Fruit fly (Drosophila melanogaster) whole organism, embryonic: ENCODE data around the gene CG3726.
A peak's percentile ranks its signal among the peaks of the same experiment; 100 is the strongest.

Experiments
- Abd-B ChIP-seq: fragments of 200-800 bp; sonication (Bioruptor generic); optimal IDR thresholded peaks from 2 replicates; lab custom pipeline; 2018; ENCODE audit warnings: missing biosample characterization, mild to moderate bottlenecking, missing genetic modification characterization, moderate library complexity
- C15 ChIP-seq: fragments of 200-800 bp; sonication (Bioruptor generic); IDR thresholded peaks from 3 replicates; pipeline ENCODE4 v1.3.6; 2022; ENCODE audit warnings: missing biosample characterization, missing genetic modification characterization
- CG10366 ChIP-seq: fragments of 200-800 bp; sonication (Bioruptor generic); IDR thresholded peaks from 2 replicates; pipeline ENCODE4 v1.3.6; 2022; ENCODE audit warnings: missing biosample characterization, missing genetic modification characterization
- CG11695 ChIP-seq: fragments of 200-800 bp; sonication (Bioruptor generic); IDR thresholded peaks from 3 replicates; pipeline ENCODE4 v1.3.6; 2022; ENCODE audit warnings: missing biosample characterization, missing genetic modification characterization
- CG11696 ChIP-seq: fragments of 200-800 bp; sonication (Bioruptor generic); IDR thresholded peaks from 2 replicates; pipeline ENCODE4 v1.3.6; 2022; ENCODE audit warnings: missing biosample characterization, missing genetic modification characterization
- CG12155 ChIP-seq: fragments of 200-800 bp; sonication (Bioruptor generic); optimal IDR thresholded peaks from 3 replicates; lab custom pipeline; 2016; ENCODE audit warnings: missing biosample characterization, missing genetic modification characterization
- CG12299 ChIP-seq: fragments of 200-800 bp; sonication (Bioruptor generic); optimal IDR thresholded peaks from 2 replicates; lab custom pipeline; 2018; ENCODE audit warnings: missing biosample characterization, mild to moderate bottlenecking, missing genetic modification characterization
- CG12744 ChIP-seq: fragments of 200-800 bp; sonication (Bioruptor generic); optimal IDR thresholded peaks from 2 replicates; lab custom pipeline; 2016; ENCODE audit warnings: missing biosample characterization, missing genetic modification characterization
- CG14667 ChIP-seq: fragments of 200-800 bp; sonication (Bioruptor generic); IDR thresholded peaks from 2 replicates; pipeline ENCODE4 v1.3.6; 2022; ENCODE audit warnings: missing biosample characterization, missing genetic modification characterization
- CG14860 ChIP-seq: fragments of 200-800 bp; sonication (Bioruptor generic); IDR thresholded peaks from 3 replicates; pipeline ENCODE4 v1.3.6; 2022; ENCODE audit warnings: missing biosample characterization, missing genetic modification characterization; ENCODE audit not compliant: partially characterized antibody
- CG15479 ChIP-seq: fragments of 200-800 bp; sonication (Bioruptor generic); optimal IDR thresholded peaks from 3 replicates; lab custom pipeline; 2019; ENCODE audit warnings: missing biosample characterization, mild to moderate bottlenecking, missing genetic modification characterization, moderate library complexity
- CG17361 ChIP-seq: fragments of 200-800 bp; sonication (Bioruptor generic); IDR thresholded peaks from 3 replicates; pipeline ENCODE4 v1.3.6; 2022; ENCODE audit warnings: missing biosample characterization, missing genetic modification characterization
- CG18599 ChIP-seq: fragments of 200-800 bp; sonication (Bioruptor generic); optimal IDR thresholded peaks from 3 replicates; lab custom pipeline; 2017; ENCODE audit warnings: missing biosample characterization, missing genetic modification characterization, mild to moderate bottlenecking, moderate library complexity, missing genetic modification reagents
- CG2120 ChIP-seq: fragments of 200-800 bp; sonication (Bioruptor generic); optimal IDR thresholded peaks from 3 replicates; lab custom pipeline; 2016; ENCODE audit warnings: missing biosample characterization, missing genetic modification characterization
- CG2202 ChIP-seq: fragments of 200-800 bp; sonication (Bioruptor generic); optimal IDR thresholded peaks from 2 replicates; lab custom pipeline; 2018; ENCODE audit warnings: missing biosample characterization, mild to moderate bottlenecking, missing genetic modification characterization
- CG34376 ChIP-seq: fragments of 200-800 bp; sonication (Bioruptor generic); optimal IDR thresholded peaks from 2 replicates; lab custom pipeline; 2018; ENCODE audit warnings: missing biosample characterization, mild to moderate bottlenecking, missing genetic modification characterization
- CG4707 ChIP-seq: fragments of 200-800 bp; sonication (Bioruptor generic); optimal IDR thresholded peaks from 2 replicates; lab custom pipeline; 2018; ENCODE audit warnings: missing biosample characterization, mild to moderate bottlenecking, missing genetic modification characterization, moderate library complexity
- CG6683 ChIP-seq: fragments of 200-800 bp; sonication (Bioruptor generic); optimal IDR thresholded peaks from 2 replicates; lab custom pipeline; 2017; ENCODE audit warnings: missing biosample characterization, mild to moderate bottlenecking, missing genetic modification characterization, missing genetic modification reagents
- CG6813 ChIP-seq: fragments of 200-800 bp; sonication (Bioruptor generic); optimal IDR thresholded peaks from 2 replicates; lab custom pipeline; 2017; ENCODE audit warnings: missing biosample characterization, missing genetic modification characterization, mild to moderate bottlenecking, moderate library complexity, missing genetic modification reagents
- CG8388 ChIP-seq: fragments of 200-800 bp; sonication (Bioruptor generic); optimal IDR thresholded peaks from 2 replicates; lab custom pipeline; 2019; ENCODE audit warnings: missing biosample characterization, mild to moderate bottlenecking, missing genetic modification characterization, moderate library complexity
- CG9609 ChIP-seq: fragments of 200-800 bp; sonication (Bioruptor generic); optimal IDR thresholded peaks from 3 replicates; lab custom pipeline; 2016; ENCODE audit warnings: missing biosample characterization, missing genetic modification characterization
- D19A ChIP-seq: fragments of 200-800 bp; optimal IDR thresholded peaks from 3 replicates; lab custom pipeline; 2019; ENCODE audit warnings: missing biosample characterization, mild to moderate bottlenecking, missing genetic modification characterization, moderate library complexity
- Dbx ChIP-seq: fragments of 200-800 bp; sonication (Bioruptor generic); IDR thresholded peaks from 3 replicates; pipeline ENCODE4 v1.3.6; 2022; ENCODE audit warnings: missing biosample characterization, missing genetic modification characterization
- Doc2 ChIP-seq: fragments of 200-800 bp; sonication (Bioruptor generic); IDR thresholded peaks from 2 replicates; pipeline ENCODE4 v1.3.6; 2022; ENCODE audit warnings: missing biosample characterization, missing genetic modification characterization
- H15 ChIP-seq: fragments of 200-800 bp; sonication (Bioruptor generic); IDR thresholded peaks from 3 replicates; pipeline ENCODE4 v1.3.6; 2022; ENCODE audit warnings: missing biosample characterization, missing genetic modification characterization
- Hey ChIP-seq: fragments of 200-800 bp; sonication (Bioruptor generic); optimal IDR thresholded peaks from 3 replicates; lab custom pipeline; 2018; ENCODE audit warnings: missing biosample characterization, mild to moderate bottlenecking, missing genetic modification characterization
- MBD-R2 ChIP-seq: fragments of 200-800 bp; sonication (Bioruptor generic); IDR thresholded peaks from 2 replicates; pipeline ENCODE4 v1.3.6; 2022; ENCODE audit warnings: missing biosample characterization, missing genetic modification characterization
- Meics ChIP-seq: fragments of 200-800 bp; sonication (Bioruptor generic); optimal IDR thresholded peaks from 2 replicates; lab custom pipeline; 2017; ENCODE audit warnings: missing biosample characterization, mild to moderate bottlenecking, missing genetic modification characterization
- NfI ChIP-seq: fragments of 200-800 bp; sonication (Bioruptor generic); optimal IDR thresholded peaks from 3 replicates; lab custom pipeline; 2018; ENCODE audit warnings: missing biosample characterization, mild to moderate bottlenecking, missing genetic modification characterization, moderate library complexity
- Oaz ChIP-seq: fragments of 200-800 bp; sonication (Bioruptor generic); IDR thresholded peaks from 2 replicates; pipeline ENCODE4 v1.3.6; 2022; ENCODE audit warnings: missing biosample characterization, missing genetic modification characterization
- Poxn ChIP-seq: fragments of 200-800 bp; sonication (Bioruptor generic); IDR thresholded peaks from 2 replicates; pipeline ENCODE4 v1.3.6; 2022; ENCODE audit warnings: missing biosample characterization, missing genetic modification characterization
- abd-A ChIP-seq: fragments of 200-800 bp; sonication (Bioruptor generic); optimal IDR thresholded peaks from 3 replicates; lab custom pipeline; 2019; ENCODE audit warnings: missing biosample characterization, mild to moderate bottlenecking, missing genetic modification characterization, moderate library complexity
- amos ChIP-seq: fragments of 200-800 bp; sonication (Bioruptor generic); IDR thresholded peaks from 2 replicates; pipeline ENCODE4 v1.3.6; 2022; ENCODE audit warnings: missing biosample characterization, missing genetic modification characterization; ENCODE audit not compliant: partially characterized antibody
- gcm ChIP-seq: fragments of 200-800 bp; sonication (Bioruptor generic); optimal IDR thresholded peaks from 2 replicates; lab custom pipeline; 2019; ENCODE audit warnings: missing biosample characterization, mild to moderate bottlenecking, missing genetic modification characterization, moderate library complexity
- grn ChIP-seq: fragments of 200-800 bp; sonication (Bioruptor generic); optimal IDR thresholded peaks from 3 replicates; lab custom pipeline; 2017; ENCODE audit warnings: missing biosample characterization, missing genetic modification characterization
- gro ChIP-seq: fragments of 200-800 bp; sonication (Bioruptor generic); optimal IDR thresholded peaks from 2 replicates; lab custom pipeline; 2016; ENCODE audit warnings: missing biosample characterization, missing genetic modification characterization
- hkb ChIP-seq, 2 experiments: fragments of 200-800 bp in 1 of 2; fragments of >200 bp in 1 of 2; sonication (Bioruptor generic) in 1 of 2; IDR thresholded peaks in 1 of 2; optimal IDR thresholded peaks in 1 of 2; 2 replicates each; pipeline versions ENCODE4 v1.3.6 to Lab custom; 2017 to 2022; ENCODE audit warnings: missing biosample characterization in 1 of 2, missing genetic modification characterization in 1 of 2
- inv ChIP-seq: fragments of 200-800 bp; sonication (Bioruptor generic); IDR thresholded peaks from 2 replicates; pipeline ENCODE4 v1.3.6; 2022; ENCODE audit warnings: missing biosample characterization, missing genetic modification characterization; ENCODE audit not compliant: partially characterized antibody
- lab ChIP-seq: fragments of 200-800 bp; sonication (Bioruptor generic); optimal IDR thresholded peaks from 3 replicates; lab custom pipeline; 2017; ENCODE audit warnings: missing biosample characterization, missing genetic modification characterization, mild to moderate bottlenecking, moderate library complexity, missing genetic modification reagents
- pho ChIP-seq: fragments of 200-800 bp; sonication (Bioruptor generic); optimal IDR thresholded peaks from 2 replicates; lab custom pipeline; 2016; ENCODE audit warnings: missing biosample characterization, missing genetic modification characterization
- prd ChIP-seq, 3 experiments: fragments of >200 bp in 2 of 3; fragments of 200-800 bp in 1 of 3; sonication (Bioruptor generic) in 1 of 3; optimal IDR thresholded peaks in 2 of 3; IDR thresholded peaks in 1 of 3; 2 replicates in 2 of 3; 3 replicates in 1 of 3; pipeline versions ENCODE4 v1.3.6 to Lab custom; 2017 to 2022; ENCODE audit warnings: missing biosample characterization in 1 of 3, missing genetic modification characterization in 1 of 3
- sens ChIP-seq: fragments of 200-800 bp; sonication (Bioruptor generic); peaks from one replicate; lab custom pipeline; 2016; ENCODE audit warnings: missing biosample characterization, missing genetic modification characterization
- sens-2 ChIP-seq: fragments of 200-800 bp; sonication (Bioruptor generic); IDR thresholded peaks from 2 replicates; pipeline ENCODE4 v1.3.6; 2022; ENCODE audit warnings: missing biosample characterization, missing genetic modification characterization
- sisA ChIP-seq: fragments of 200-800 bp; sonication (Bioruptor generic); IDR thresholded peaks from 2 replicates; pipeline ENCODE4 v1.3.6; 2022; ENCODE audit warnings: missing biosample characterization, missing genetic modification characterization
- z ChIP-seq: fragments of 200-800 bp; sonication (Bioruptor generic); IDR thresholded peaks from 3 replicates; pipeline ENCODE4 v1.3.6; 2022; ENCODE audit warnings: missing biosample characterization, missing genetic modification characterization
- zf30C ChIP-seq: fragments of 200-800 bp; sonication (Bioruptor generic); optimal IDR thresholded peaks from 3 replicates; lab custom pipeline; 2018; ENCODE audit warnings: missing biosample characterization, mild to moderate bottlenecking, missing genetic modification characterization

Gene CG3726

dm6 chrX:5893165-5893564 is 23.7 kb upstream of the CG3726 start (continued):
- TF ChIP-seq H15 (GFP tag; lab: Robert Waterston, UW) (no peak), CG18599 (GFP tag; lab: Kevin White, UChicago) (peak; percentile 8), CG9609 (GFP tag; lab: Kevin White, UChicago) (no peak), sens (GFP tag; lab: Kevin White, UChicago) (peak; percentile 46), CG34376 (GFP tag; lab: Kevin White, UChicago) (peak; percentile 68), Hey (peak; percentile 29), grn (GFP tag; lab: Kevin White, UChicago) (peak; percentile 31), abd-A (tag; lab: Kevin White, UChicago) (peak; percentile 16), Doc2 (GFP tag; lab: Robert Waterston, UW) (no peak), CG8388 (GFP tag; lab: Kevin White, UChicago) (peak; percentile 26), lab (GFP tag; lab: Kevin White, UChicago) (no peak), gcm (GFP tag; lab: Kevin White, UChicago) (peak; percentile 87)

DNA sequence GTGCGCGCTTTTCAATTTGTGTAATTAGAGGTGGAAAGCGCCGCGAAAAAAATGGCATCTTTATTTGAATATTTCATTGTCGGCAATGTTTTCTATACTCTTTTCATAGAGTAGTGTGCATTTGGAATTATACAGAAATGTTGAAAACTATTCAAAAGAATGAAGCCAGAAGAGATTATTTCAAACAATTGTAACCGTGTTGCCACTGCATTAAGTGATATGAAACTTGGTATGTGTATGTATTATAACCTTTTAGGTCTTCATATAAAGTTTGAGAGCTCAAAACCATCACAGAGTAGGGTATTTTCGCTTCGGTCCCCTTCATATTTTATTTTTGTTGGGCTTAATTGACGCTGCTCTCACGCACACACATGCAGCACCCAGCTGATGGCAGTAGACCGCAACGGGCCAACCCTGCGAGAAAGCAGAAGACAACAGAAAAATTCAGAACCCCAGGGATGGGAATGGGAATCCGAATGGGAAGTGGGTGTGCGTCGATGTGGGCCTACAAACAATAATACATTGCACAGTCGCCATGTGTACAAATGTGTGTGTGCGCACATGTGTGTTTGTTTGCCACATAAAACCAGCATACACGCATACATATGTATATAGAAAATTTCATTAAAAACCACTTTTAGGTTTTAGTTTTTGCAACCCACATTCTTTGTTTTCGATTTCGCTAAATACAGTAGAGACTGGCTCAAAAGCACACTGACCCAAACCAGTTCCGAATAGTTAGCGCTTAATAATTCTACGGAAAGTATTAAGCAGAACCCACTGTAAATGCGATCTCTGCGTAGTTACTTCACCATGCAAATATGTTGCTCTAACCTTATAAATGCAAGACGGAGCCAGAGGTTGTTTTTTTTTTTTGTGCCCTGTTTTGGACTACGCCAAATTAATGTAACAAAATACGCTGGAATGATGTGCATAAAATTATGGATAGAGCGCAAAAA is 22.1 kb upstream of the CG3726 start:
- TF ChIP-seq CG12744 (no peak), CG14667 (GFP tag; lab: Robert Waterston, UW) (no peak), CG15479 (GFP tag; lab: Kevin White, UChicago) (no peak), CG10366 (GFP tag; lab: Robert Waterston, UW) (no peak), D19A (peak; percentile 98), prd (optimal IDR thresholded peaks at IDR 0.05; lab: Kevin White, UChicago) (no peak), prd (GFP tag; IDR thresholded peaks at IDR 0.05; lab: Robert Waterston, UW) (no peak), Abd-B (GFP tag; lab: Kevin White, UChicago) (no peak), sisA (GFP tag; lab: Robert Waterston, UW) (no peak), Meics (GFP tag; lab: Kevin White, UChicago) (no peak), z (GFP tag; lab: Robert Waterston, UW) (0 out of 3 replicates have a peak, but pooled peaks have one; percentile 30), CG17361 (GFP tag; lab: Robert Waterston, UW) (peak; percentile 30; the same call in 1 of the 3 replicates), zf30C (GFP tag; lab: Kevin White, UChicago) (no peak), gro (GFP tag; lab: Kevin White, UChicago) (no peak), amos (no peak), pho (GFP tag; lab: Kevin White, UChicago) (no peak), sens-2 (GFP tag; lab: Robert Waterston, UW) (no peak), CG11695 (GFP tag; lab: Robert Waterston, UW) (no peak), hkb (optimal IDR thresholded peaks at IDR 0.05; lab: Kevin White, UChicago) (no peak), hkb (GFP tag; IDR thresholded peaks at IDR 0.05; lab: Robert Waterston, UW) (no peak), CG6813 (GFP tag; lab: Kevin White, UChicago) (no peak), inv (no peak), CG2120 (peak; percentile 29), MBD-R2 (GFP tag; lab: Robert Waterston, UW) (no peak), CG11696 (GFP tag; lab: Robert Waterston, UW) (no peak), Dbx (GFP tag; lab: Robert Waterston, UW) (no peak), CG2202 (tag; lab: Kevin White, UChicago) (no peak), CG14860 (no peak), NfI (no peak), CG6683 (GFP tag; lab: Kevin White, UChicago) (no peak), C15 (GFP tag; lab: Robert Waterston, UW) (no peak), CG12299 (tag; lab: Kevin White, UChicago) (no peak), Poxn (GFP tag; lab: Robert Waterston, UW) (no peak), CG12155 (GFP tag; lab: Kevin White, UChicago) (no peak), Oaz (no peak), CG4707 (GFP tag; lab: Kevin White, UChicago) (no peak)
